Worm (Caenorhabditis elegans): Measurements from ENCODE around the gene fbxb-22.

ce11 chrIII:11917525-11917924, 34.0 kb upstream of the fbxb-22 start:
- TF ChIP-seq him-1 (tag; optimal IDR thresholded peaks at IDR 0.05) (no peak), dao-5 (tag; optimal IDR thresholded peaks at IDR 0.05) (no peak)

All from whole organism, L4/young adult.